Fruit fly (Drosophila melanogaster) whole organism, embryonic: ENCODE results near the gene Gnf1.

Source experiments
- Atf-2 ChIP-seq: fragments of 200-800 bp; sonication (Bioruptor generic); optimal IDR thresholded peaks from 2 replicates; lab custom pipeline; 2016; ENCODE audit warnings: missing biosample characterization, missing genetic modification characterization
- BEAF-32 ChIP-seq: fragments of 200-800 bp; sonication (Bioruptor generic); optimal IDR thresholded peaks from 3 replicates; lab custom pipeline; 2017; ENCODE audit warnings: missing biosample characterization, missing genetic modification characterization, mild to moderate bottlenecking, moderate library complexity, missing genetic modification reagents
- Blimp-1 ChIP-seq: fragments of 200-800 bp; sonication (Bioruptor generic); optimal IDR thresholded peaks from 3 replicates; lab custom pipeline; 2018; ENCODE audit warnings: missing biosample characterization, missing genetic modification characterization, mild to moderate bottlenecking, moderate library complexity, missing genetic modification reagents
- CG10267 ChIP-seq: fragments of 200-800 bp; sonication (Bioruptor generic); optimal IDR thresholded peaks from 2 replicates; lab custom pipeline; 2018; ENCODE audit warnings: missing biosample characterization, mild to moderate bottlenecking, missing genetic modification characterization, moderate library complexity
- CG1233 ChIP-seq: fragments of 200-800 bp; sonication (Bioruptor generic); optimal IDR thresholded peaks from 4 replicates; lab custom pipeline; 2018; ENCODE audit warnings: missing biosample characterization, mild to moderate bottlenecking, missing genetic modification characterization
- CG14014 ChIP-seq: fragments of 200-800 bp; sonication (Bioruptor generic); IDR thresholded peaks from 2 replicates; pipeline ENCODE4 v1.3.6; 2022; ENCODE audit warnings: missing biosample characterization, missing genetic modification characterization
- CG14965 ChIP-seq: fragments of 200-800 bp; sonication (Bioruptor generic); optimal IDR thresholded peaks from 2 replicates; lab custom pipeline; 2016; ENCODE audit warnings: missing biosample characterization, missing genetic modification characterization, borderline replicate concordance
- CG1647 ChIP-seq: fragments of 200-800 bp; sonication (Bioruptor generic); optimal IDR thresholded peaks from 3 replicates; lab custom pipeline; 2016; ENCODE audit warnings: missing biosample characterization, missing genetic modification characterization
- CG16779 ChIP-seq: fragments of 200-800 bp; sonication (Bioruptor generic); IDR thresholded peaks from 2 replicates; pipeline ENCODE4 v1.3.6; 2022; ENCODE audit warnings: missing biosample characterization, missing genetic modification characterization
- CG17568 ChIP-seq: fragments of 200-800 bp; sonication (Bioruptor generic); optimal IDR thresholded peaks from 2 replicates; lab custom pipeline; 2018; ENCODE audit warnings: missing biosample characterization, mild to moderate bottlenecking, missing genetic modification characterization, moderate library complexity
- CG2202 ChIP-seq: fragments of 200-800 bp; sonication (Bioruptor generic); optimal IDR thresholded peaks from 2 replicates; lab custom pipeline; 2018; ENCODE audit warnings: missing biosample characterization, mild to moderate bottlenecking, missing genetic modification characterization
- CG30431 ChIP-seq: fragments of 200-800 bp; sonication (Bioruptor generic); optimal IDR thresholded peaks from 2 replicates; lab custom pipeline; 2017; ENCODE audit warnings: missing biosample characterization, missing genetic modification characterization
- CG31365 ChIP-seq: fragments of 200-800 bp; sonication (Bioruptor generic); optimal IDR thresholded peaks from 2 replicates; lab custom pipeline; 2018; ENCODE audit warnings: missing biosample characterization, mild to moderate bottlenecking, missing genetic modification characterization
- CG31441 ChIP-seq: fragments of 200-800 bp; sonication (Bioruptor generic); IDR thresholded peaks from 2 replicates; pipeline ENCODE4 v1.3.6; 2022; ENCODE audit warnings: missing biosample characterization, missing genetic modification characterization
- CG34376 ChIP-seq: fragments of 200-800 bp; sonication (Bioruptor generic); optimal IDR thresholded peaks from 2 replicates; lab custom pipeline; 2018; ENCODE audit warnings: missing biosample characterization, mild to moderate bottlenecking, missing genetic modification characterization
- CG43689 ChIP-seq: fragments of 200-800 bp; sonication (Bioruptor generic); IDR thresholded peaks from 2 replicates; pipeline ENCODE4 v1.3.6; 2022; ENCODE audit warnings: missing biosample characterization, missing genetic modification characterization
- CG5180 ChIP-seq: fragments of 200-800 bp; sonication (Bioruptor generic); optimal IDR thresholded peaks from 3 replicates; lab custom pipeline; 2017; ENCODE audit warnings: missing biosample characterization, missing genetic modification characterization, mild to moderate bottlenecking, moderate library complexity, missing genetic modification reagents
- CG6765 ChIP-seq: fragments of 200-800 bp; sonication (Bioruptor generic); optimal IDR thresholded peaks from 3 replicates; lab custom pipeline; 2017; ENCODE audit warnings: missing biosample characterization, mild to moderate bottlenecking, missing genetic modification characterization
- CG8089 ChIP-seq: fragments of 200-800 bp; sonication (Bioruptor generic); optimal IDR thresholded peaks from 3 replicates; lab custom pipeline; 2016; ENCODE audit warnings: missing biosample characterization, missing genetic modification characterization
- CG8290 ChIP-seq, 3 experiments: fragments of 200-800 bp; sonication (Bioruptor generic); optimal IDR thresholded peaks; 2 replicates each; lab custom pipeline; 2016 to 2019; ENCODE audit warnings: missing biosample characterization in 3 of 3, missing genetic modification characterization in 3 of 3, mild to moderate bottlenecking in 2 of 3, moderate library complexity in 1 of 3
- CHES-1-like ChIP-seq: fragments of 200-800 bp; sonication (Bioruptor generic); optimal IDR thresholded peaks from 2 replicates; lab custom pipeline; 2016; ENCODE audit warnings: missing biosample characterization, missing genetic modification characterization
- Chrac-16 ChIP-seq: fragments of 200-800 bp; sonication (Bioruptor generic); optimal IDR thresholded peaks from 3 replicates; lab custom pipeline; 2016; ENCODE audit warnings: missing biosample characterization, missing genetic modification characterization
- D19A ChIP-seq: fragments of 200-800 bp; optimal IDR thresholded peaks from 3 replicates; lab custom pipeline; 2019; ENCODE audit warnings: missing biosample characterization, mild to moderate bottlenecking, missing genetic modification characterization, moderate library complexity
- D19B ChIP-seq: fragments of 200-800 bp; sonication (Bioruptor generic); optimal IDR thresholded peaks from 2 replicates; lab custom pipeline; 2017; ENCODE audit warnings: missing biosample characterization, mild to moderate bottlenecking, missing genetic modification characterization
- HmgZ ChIP-seq: fragments of 200-800 bp; sonication (Bioruptor generic); optimal IDR thresholded peaks from 2 replicates; lab custom pipeline; 2018; ENCODE audit warnings: missing biosample characterization, mild to moderate bottlenecking, missing genetic modification characterization
- Hr3 ChIP-seq: fragments of 200-800 bp; sonication (Bioruptor generic); optimal IDR thresholded peaks from 3 replicates; lab custom pipeline; 2016; ENCODE audit warnings: missing biosample characterization, missing genetic modification characterization
- Hr51 ChIP-seq, 2 experiments: fragments of 200-800 bp; sonication (Bioruptor generic); optimal IDR thresholded peaks; 2 replicates in 1 of 2; 3 replicates in 1 of 2; lab custom pipeline; 2016 to 2018; ENCODE audit warnings: missing biosample characterization in 2 of 2, missing genetic modification characterization in 2 of 2, mild to moderate bottlenecking in 1 of 2, moderate library complexity in 1 of 2
- MBD-R2 ChIP-seq: fragments of 200-800 bp; sonication (Bioruptor generic); IDR thresholded peaks from 2 replicates; pipeline ENCODE4 v1.3.6; 2022; ENCODE audit warnings: missing biosample characterization, missing genetic modification characterization
- Mad ChIP-seq: fragments of 200-800 bp; sonication (Bioruptor generic); optimal IDR thresholded peaks from 2 replicates; lab custom pipeline; 2016; ENCODE audit warnings: missing biosample characterization, missing genetic modification characterization
- Meics ChIP-seq: fragments of 200-800 bp; sonication (Bioruptor generic); optimal IDR thresholded peaks from 2 replicates; lab custom pipeline; 2017; ENCODE audit warnings: missing biosample characterization, mild to moderate bottlenecking, missing genetic modification characterization
- Pdp1 ChIP-seq, 2 experiments: fragments of 200-800 bp; sonication (Bioruptor generic); optimal IDR thresholded peaks; 3 replicates each; lab custom pipeline; 2016; ENCODE audit warnings: missing biosample characterization in 2 of 2, missing genetic modification characterization in 2 of 2, mild to moderate bottlenecking in 1 of 2, moderate library complexity in 1 of 2
- Ssrp ChIP-seq: fragments of 200-800 bp; sonication (Bioruptor generic); optimal IDR thresholded peaks from 2 replicates; lab custom pipeline; 2018; ENCODE audit warnings: missing biosample characterization, mild to moderate bottlenecking, missing genetic modification characterization, moderate library complexity
- Xbp1 ChIP-seq: fragments of 200-800 bp; sonication (Bioruptor generic); optimal IDR thresholded peaks from 3 replicates; lab custom pipeline; 2016; ENCODE audit warnings: missing biosample characterization, mild to moderate bottlenecking, missing genetic modification characterization
- bab2 ChIP-seq: fragments of 200-800 bp; sonication (Bioruptor generic); optimal IDR thresholded peaks from 2 replicates; lab custom pipeline; 2016; ENCODE audit warnings: missing biosample characterization, missing genetic modification characterization
- bbx ChIP-seq: fragments of 200-800 bp; sonication (Bioruptor generic); IDR thresholded peaks from 2 replicates; pipeline ENCODE4 v1.3.6; 2022; ENCODE audit warnings: missing biosample characterization, missing genetic modification characterization; ENCODE audit not compliant: partially characterized antibody
- chm ChIP-seq: fragments of 200-800 bp; sonication (Bioruptor generic); IDR thresholded peaks from 2 replicates; pipeline ENCODE4 v1.3.6; 2022; ENCODE audit warnings: missing biosample characterization, missing genetic modification characterization
- gfzf ChIP-seq: fragments of 200-800 bp; sonication (Bioruptor generic); optimal IDR thresholded peaks from 2 replicates; lab custom pipeline; 2016; ENCODE audit warnings: missing biosample characterization, mild to moderate bottlenecking, missing genetic modification characterization, moderate library complexity
- grn ChIP-seq: fragments of 200-800 bp; sonication (Bioruptor generic); optimal IDR thresholded peaks from 3 replicates; lab custom pipeline; 2017; ENCODE audit warnings: missing biosample characterization, missing genetic modification characterization
- gsb ChIP-seq: fragments of 200-800 bp; sonication (Bioruptor generic); IDR thresholded peaks from 2 replicates; pipeline ENCODE4 v1.3.6; 2022; ENCODE audit warnings: missing biosample characterization, missing genetic modification characterization
- hkb ChIP-seq, 2 experiments: fragments of 200-800 bp in 1 of 2; fragments of >200 bp in 1 of 2; sonication (Bioruptor generic) in 1 of 2; IDR thresholded peaks in 1 of 2; optimal IDR thresholded peaks in 1 of 2; 2 replicates each; pipeline versions ENCODE4 v1.3.6 to Lab custom; 2017 to 2022; ENCODE audit warnings: missing biosample characterization in 1 of 2, missing genetic modification characterization in 1 of 2
- lilli ChIP-seq: fragments of 200-800 bp; sonication (Bioruptor generic); optimal IDR thresholded peaks from 3 replicates; lab custom pipeline; 2016; ENCODE audit warnings: missing biosample characterization, missing genetic modification characterization
- lola ChIP-seq, 3 experiments: fragments of >200 bp in 2 of 3; fragments of 200-800 bp in 1 of 3; sonication (Bioruptor generic) in 1 of 3; optimal IDR thresholded peaks; 2 replicates each; lab custom pipeline; 2017 to 2019; ENCODE audit warnings: missing biosample characterization in 3 of 3, missing genetic modification characterization in 3 of 3, mild to moderate bottlenecking in 1 of 3, moderate library complexity in 1 of 3
- nerfin-1 ChIP-seq: fragments of 200-800 bp; sonication (Bioruptor generic); optimal IDR thresholded peaks from 3 replicates; lab custom pipeline; 2019; ENCODE audit warnings: missing biosample characterization, mild to moderate bottlenecking, missing genetic modification characterization, moderate library complexity
- nmo ChIP-seq: fragments of 200-800 bp; sonication (Bioruptor generic); optimal IDR thresholded peaks from 2 replicates; lab custom pipeline; 2018; ENCODE audit warnings: missing biosample characterization, mild to moderate bottlenecking, missing genetic modification characterization, moderate library complexity
- nom ChIP-seq: fragments of 200-800 bp; sonication (Bioruptor generic); optimal IDR thresholded peaks from 2 replicates; lab custom pipeline; 2017; ENCODE audit warnings: missing biosample characterization, missing genetic modification characterization, mild to moderate bottlenecking, moderate library complexity, missing genetic modification reagents
- ro ChIP-seq: fragments of 200-800 bp; sonication (Bioruptor generic); IDR thresholded peaks from 2 replicates; pipeline ENCODE4 v1.3.6; 2022; ENCODE audit warnings: missing biosample characterization, missing genetic modification characterization
- sd ChIP-seq: fragments of 200-800 bp; sonication (Bioruptor generic); optimal IDR thresholded peaks from 3 replicates; lab custom pipeline; 2018; ENCODE audit warnings: missing biosample characterization, mild to moderate bottlenecking, missing genetic modification characterization, moderate library complexity
- sob ChIP-seq: fragments of 200-800 bp; sonication (Bioruptor generic); IDR thresholded peaks from 2 replicates; pipeline ENCODE4 v1.3.6; 2022; ENCODE audit warnings: missing biosample characterization, missing genetic modification characterization
- tio ChIP-seq: fragments of 200-800 bp; sonication (Bioruptor generic); optimal IDR thresholded peaks from 2 replicates; lab custom pipeline; 2017; ENCODE audit warnings: missing biosample characterization, missing genetic modification characterization, inconsistent platforms
- twi ChIP-seq: fragments of 200-800 bp; optimal IDR thresholded peaks from 2 replicates; lab custom pipeline; 2019; ENCODE audit warnings: missing biosample characterization, mild to moderate bottlenecking, missing genetic modification characterization, moderate library complexity
- wor ChIP-seq: fragments of 200-800 bp; sonication (Bioruptor generic); IDR thresholded peaks from 2 replicates; pipeline ENCODE4 v1.3.6; 2022; ENCODE audit warnings: missing biosample characterization, missing genetic modification characterization
- zen2 ChIP-seq: fragments of 200-800 bp; sonication (Bioruptor generic); IDR thresholded peaks from 3 replicates; pipeline ENCODE4 v1.3.6; 2022; ENCODE audit warnings: missing biosample characterization, missing genetic modification characterization; ENCODE audit not compliant: partially characterized antibody

Gnf1 gene

DNA sequence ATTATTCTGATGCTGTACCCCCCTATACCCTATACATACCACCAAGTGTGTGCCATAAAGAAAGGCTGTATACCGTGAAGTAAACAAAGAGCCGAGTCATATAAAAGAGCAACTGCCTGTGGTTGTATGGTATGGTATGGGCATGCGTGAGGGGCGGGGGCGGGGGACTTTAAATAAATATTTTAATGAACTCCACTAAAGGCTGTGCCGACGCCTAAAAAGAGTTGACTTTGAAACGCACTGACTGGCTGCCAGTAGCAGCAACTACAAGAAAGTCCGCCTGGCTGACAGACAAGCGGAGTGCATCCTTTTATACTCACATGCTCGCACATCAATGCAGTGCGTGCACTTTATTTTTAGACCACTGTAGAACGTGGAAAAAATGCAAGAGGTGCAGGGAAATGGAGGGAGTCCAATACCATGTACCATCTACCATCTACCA, 8.0 kb downstream of the Gnf1 start (continued):
- TF ChIP-seq bab2 (GFP tag; lab: Kevin White, UChicago) (no peak), CG14014 (no peak), CG2202 (tag; lab: Kevin White, UChicago) (no peak), sob (GFP tag; lab: Robert Waterston, UW) (no peak), Chrac-16 (no peak), chm (no peak), bbx (no peak), CG34376 (no peak), CG43689 (GFP tag; lab: Robert Waterston, UW) (no peak), Meics (GFP tag; lab: Kevin White, UChicago) (no peak), CG16779 (GFP tag; lab: Robert Waterston, UW) (no peak), CG31441 (no peak), Atf-2 (no peak), BEAF-32 (GFP tag; lab: Kevin White, UChicago) (no peak), Blimp-1 (GFP tag; lab: Kevin White, UChicago) (no peak), CG1233 (GFP tag; lab: Kevin White, UChicago) (no peak), D19A (tag; lab: Kevin White, UChicago) (peak; percentile 54), Pdp1 (GFP tag; optimal IDR thresholded peaks at IDR 0.05; lab: Kevin White, UChicago) (no peak), zen2 (GFP tag; lab: Robert Waterston, UW) (no peak), CG31365 (tag; lab: Kevin White, UChicago) (no peak), MBD-R2 (GFP tag; lab: Robert Waterston, UW) (0 out of 2 replicates have a peak, but pooled peaks have one; percentile 8), ro (no peak), Mad (GFP tag; lab: Kevin White, UChicago) (no peak), Hr3 (GFP tag; lab: Kevin White, UChicago) (no peak), CG17568 (no peak), CHES-1-like (no peak), grn (GFP tag; lab: Kevin White, UChicago) (no peak), CG10267 (no peak), CG1647 (GFP tag; lab: Kevin White, UChicago) (no peak), gfzf (GFP tag; lab: Kevin White, UChicago) (no peak), twi (tag; lab: Kevin White, UChicago) (peak; percentile 90), CG8290 (GFP tag; optimal IDR thresholded peaks at IDR 0.05; lab: Kevin White, UChicago) (no peak), CG8290 (tag; optimal IDR thresholded peaks at IDR 0.05; lab: Kevin White, UChicago) (no peak), CG6765 (GFP tag; lab: Kevin White, UChicago) (no peak), sd (tag; lab: Kevin White, UChicago) (no peak), nerfin-1 (tag; lab: Kevin White, UChicago) (no peak), nmo (no peak), nom (peak; percentile 24)

DNA sequence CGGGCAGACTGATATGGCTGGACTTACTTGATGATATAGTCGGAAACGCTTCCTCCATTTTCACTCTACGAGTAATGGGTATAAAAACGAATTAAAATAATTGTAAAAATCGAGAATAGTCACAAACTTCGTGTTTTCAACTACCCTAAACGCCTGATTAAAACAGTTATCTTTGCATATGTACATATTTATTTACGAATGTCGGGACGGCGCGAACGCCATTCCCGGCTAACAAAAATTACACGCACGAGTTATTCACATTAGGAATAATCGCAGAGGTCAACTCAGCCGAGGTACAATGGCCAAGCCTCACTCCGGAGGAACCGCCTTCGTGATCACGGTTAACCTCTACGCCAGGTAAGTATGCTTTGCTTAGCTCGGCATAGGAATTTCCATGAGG, 41.3 kb downstream of the Gnf1 start:
- TF ChIP-seq CG8089 (GFP tag; lab: Kevin White, UChicago) (no peak), gsb (GFP tag; lab: Robert Waterston, UW) (no peak), hkb (optimal IDR thresholded peaks at IDR 0.05; lab: Kevin White, UChicago) (no peak), hkb (GFP tag; IDR thresholded peaks at IDR 0.05; lab: Robert Waterston, UW) (no peak), D19B (GFP tag; lab: Kevin White, UChicago) (no peak), CG5180 (GFP tag; lab: Kevin White, UChicago) (no peak), Hr51 (GFP tag; optimal IDR thresholded peaks at IDR 0.05; lab: Kevin White, UChicago) (no peak), Xbp1 (GFP tag; lab: Kevin White, UChicago) (no peak), lola (GFP tag; optimal IDR thresholded peaks at IDR 0.05; lab: Kevin White, UChicago) (no peak), lilli (GFP tag; lab: Kevin White, UChicago) (peak; percentile 4), tio (no peak), Ssrp (tag; lab: Kevin White, UChicago) (no peak), CG14965 (GFP tag; lab: Kevin White, UChicago) (no peak), wor (GFP tag; lab: Robert Waterston, UW) (no peak), HmgZ (tag; lab: Kevin White, UChicago) (no peak), CG30431 (GFP tag; lab: Kevin White, UChicago) (no peak)
